Worm (Caenorhabditis elegans) whole organism, L1 larva: Measurements from ENCODE around the gene rpn-12.

Experiments
- C04F5.9 ChIP-seq: sonication (generic microtip); optimal IDR thresholded peaks from 2 replicates; lab custom pipeline; 2016; ENCODE audit warnings: missing genetic modification characterization, missing compliant biosample characterization
- C34B4.2 ChIP-seq: sonication (generic microtip); optimal IDR thresholded peaks from 2 replicates; lab custom pipeline; 2017; ENCODE audit warnings: mild to moderate bottlenecking, missing genetic modification characterization, missing compliant biosample characterization
- Y116A8C.19 ChIP-seq: sonication (generic microtip); optimal IDR thresholded peaks from 2 replicates; lab custom pipeline; 2016; ENCODE audit warnings: missing compliant biosample characterization, missing genetic modification characterization, borderline replicate concordance
- aha-1 ChIP-seq: fragments of 150-350 bp; optimal IDR thresholded peaks from 2 replicates; lab custom pipeline; 2014; ENCODE audit warnings: missing biosample characterization, missing genetic modification characterization
- aly-2 ChIP-seq: fragments of 150-350 bp; optimal IDR thresholded peaks from 2 replicates; lab custom pipeline; 2014; ENCODE audit warnings: missing biosample characterization, missing genetic modification characterization
- blmp-1 ChIP-seq: fragments of 150-350 bp; optimal IDR thresholded peaks from 2 replicates; lab custom pipeline; 2014; ENCODE audit warnings: missing biosample characterization, missing genetic modification characterization
- ces-1 ChIP-seq: fragments of 150-350 bp; optimal IDR thresholded peaks from 2 replicates; lab custom pipeline; 2014; ENCODE audit warnings: missing biosample characterization, missing genetic modification reagents, missing genetic modification characterization
- efl-1 ChIP-seq, 4 experiments: fragments of 150-350 bp; optimal IDR thresholded peaks in 3 of 4; peaks in 1 of 4; 1 replicate in 1 of 4; 2 replicates in 3 of 4; lab custom pipeline; 2014; ENCODE audit warnings: missing biosample characterization in 2 of 4, missing genetic modification characterization in 2 of 4, missing genetic modification reagents in 2 of 4
- efl-3 ChIP-seq: fragments of 200-800 bp; sonication (Bioruptor generic); optimal IDR thresholded peaks from 2 replicates; lab custom pipeline; 2018; ENCODE audit warnings: mild to moderate bottlenecking, missing genetic modification characterization, missing compliant biosample characterization
- egl-27 ChIP-seq, 2 experiments: fragments of 150-350 bp in 1 of 2; sonication (generic microtip); optimal IDR thresholded peaks; 3 replicates each; lab custom pipeline; 2017 to 2018; ENCODE audit warnings: missing biosample characterization in 2 of 2, missing genetic modification characterization in 2 of 2, missing genetic modification reagents in 2 of 2
- elt-2 ChIP-seq: sonication (generic microtip); optimal IDR thresholded peaks from 2 replicates; lab custom pipeline; 2016; ENCODE audit warnings: missing genetic modification characterization, mild to moderate bottlenecking, inconsistent platforms, missing compliant biosample characterization, missing genetic modification reagents
- elt-3 ChIP-seq, 6 experiments: fragments of 150-350 bp in 1 of 6; sonication (generic microtip); optimal IDR thresholded peaks; 2 replicates each; lab custom pipeline; 2017 to 2018; ENCODE audit warnings: missing biosample characterization in 6 of 6, missing genetic modification characterization in 6 of 6, inconsistent platforms in 1 of 6
- ets-5 ChIP-seq: fragments of 200-800 bp; sonication (Bioruptor generic); IDR thresholded peaks from 2 replicates; pipeline ENCODE4 v1.3.6; 2022; ENCODE audit warnings: missing genetic modification characterization, missing compliant biosample characterization
- fkh-8 ChIP-seq: sonication (generic microtip); optimal IDR thresholded peaks from 2 replicates; lab custom pipeline; 2016; ENCODE audit warnings: mild to moderate bottlenecking, missing genetic modification characterization, missing compliant biosample characterization
- fos-1 ChIP-seq: fragments of 150-350 bp; optimal IDR thresholded peaks from 2 replicates; lab custom pipeline; 2014; ENCODE audit warnings: missing biosample characterization, missing genetic modification characterization
- lin-13 ChIP-seq: fragments of 150-350 bp; optimal IDR thresholded peaks from 2 replicates; lab custom pipeline; 2014; ENCODE audit warnings: missing biosample characterization, missing genetic modification reagents, missing genetic modification characterization
- lin-35 ChIP-seq, 2 experiments: fragments of 150-350 bp; optimal IDR thresholded peaks; 2 replicates each; lab custom pipeline; 2014; ENCODE audit warnings: missing biosample characterization in 2 of 2, missing genetic modification characterization in 2 of 2, missing genetic modification reagents in 2 of 2
- lir-3 ChIP-seq: sonication (generic microtip); optimal IDR thresholded peaks from 2 replicates; lab custom pipeline; 2016; ENCODE audit warnings: mild to moderate bottlenecking, missing genetic modification characterization, moderate library complexity, missing compliant biosample characterization; ENCODE audit not compliant: poor library complexity
- lsy-2 ChIP-seq, 2 experiments: fragments of 150-350 bp; optimal IDR thresholded peaks; 2 replicates each; lab custom pipeline; 2014; ENCODE audit warnings: missing biosample characterization in 2 of 2, missing genetic modification characterization in 2 of 2
- mef-2 ChIP-seq: fragments of 150-350 bp; optimal IDR thresholded peaks from 2 replicates; lab custom pipeline; 2014; ENCODE audit warnings: missing biosample characterization, missing genetic modification characterization
- mep-1 ChIP-seq: fragments of 150-350 bp; optimal IDR thresholded peaks from 2 replicates; lab custom pipeline; 2014; ENCODE audit warnings: missing biosample characterization, missing genetic modification characterization
- nhr-11 ChIP-seq: fragments of 150-350 bp; optimal IDR thresholded peaks from 2 replicates; lab custom pipeline; 2014; ENCODE audit warnings: missing biosample characterization, missing genetic modification characterization
- nhr-20 ChIP-seq: sonication (generic microtip); optimal IDR thresholded peaks from 2 replicates; lab custom pipeline; 2016; ENCODE audit warnings: mild to moderate bottlenecking, missing genetic modification characterization, missing compliant biosample characterization
- nhr-237 ChIP-seq: fragments of 150-350 bp; optimal IDR thresholded peaks from 2 replicates; lab custom pipeline; 2014; ENCODE audit warnings: missing biosample characterization, missing genetic modification characterization
- nhr-28 ChIP-seq: fragments of 150-350 bp; optimal IDR thresholded peaks from 2 replicates; lab custom pipeline; 2014; ENCODE audit warnings: missing biosample characterization, missing genetic modification characterization
- nhr-47 ChIP-seq: sonication (generic microtip); optimal IDR thresholded peaks from 2 replicates; lab custom pipeline; 2016; ENCODE audit warnings: mild to moderate bottlenecking, missing genetic modification characterization, moderate library complexity, missing compliant biosample characterization
- nhr-71 ChIP-seq: sonication (generic microtip); optimal IDR thresholded peaks from 2 replicates; lab custom pipeline; 2016; ENCODE audit warnings: mild to moderate bottlenecking, missing genetic modification characterization, moderate library complexity, missing compliant biosample characterization
- nhr-77 ChIP-seq: fragments of 150-350 bp; optimal IDR thresholded peaks from 2 replicates; lab custom pipeline; 2014; ENCODE audit warnings: missing biosample characterization, missing genetic modification characterization
- pax-3 ChIP-seq: fragments of 200-800 bp; sonication (Bioruptor generic); optimal IDR thresholded peaks from 2 replicates; lab custom pipeline; 2018; ENCODE audit warnings: mild to moderate bottlenecking, missing genetic modification characterization, moderate library complexity, missing compliant biosample characterization
- pqm-1 ChIP-seq: sonication (generic microtip); optimal IDR thresholded peaks from 3 replicates; lab custom pipeline; 2017; ENCODE audit warnings: missing biosample characterization, missing genetic modification characterization
- snu-23 ChIP-seq: sonication (generic microtip); optimal IDR thresholded peaks from 2 replicates; lab custom pipeline; 2016; ENCODE audit warnings: missing genetic modification characterization, missing compliant biosample characterization
- sptf-1 ChIP-seq: fragments of 150-350 bp; optimal IDR thresholded peaks from 2 replicates; lab custom pipeline; 2014; ENCODE audit warnings: missing biosample characterization, missing genetic modification characterization
- swsn-7 ChIP-seq: sonication (generic microtip); optimal IDR thresholded peaks from 2 replicates; lab custom pipeline; 2016; ENCODE audit warnings: missing genetic modification characterization, missing compliant biosample characterization
- tlp-1 ChIP-seq: fragments of 150-350 bp; optimal IDR thresholded peaks from 2 replicates; lab custom pipeline; 2014; ENCODE audit warnings: missing biosample characterization, missing genetic modification characterization
- unc-130 ChIP-seq: fragments of 150-350 bp; optimal IDR thresholded peaks from 2 replicates; lab custom pipeline; 2017; ENCODE audit warnings: missing biosample characterization, missing genetic modification characterization, inconsistent platforms
- unc-62 ChIP-seq: fragments of 150-350 bp; optimal IDR thresholded peaks from 2 replicates; lab custom pipeline; 2014; ENCODE audit warnings: missing biosample characterization, missing genetic modification reagents, missing genetic modification characterization
- unc-86 ChIP-seq: sonication (generic microtip); optimal IDR thresholded peaks from 2 replicates; lab custom pipeline; 2016; ENCODE audit warnings: missing genetic modification characterization, missing compliant biosample characterization
- unc-98 ChIP-seq: fragments of 200-800 bp; sonication (Bioruptor generic); IDR thresholded peaks from 2 replicates; pipeline ENCODE4 v1.3.6; 2022; ENCODE audit warnings: missing genetic modification characterization, missing compliant biosample characterization
- vab-15 ChIP-seq: sonication (generic microtip); optimal IDR thresholded peaks from 2 replicates; lab custom pipeline; 2017; ENCODE audit warnings: missing genotype, mild to moderate bottlenecking, missing genetic modification characterization, missing compliant biosample characterization
- zag-1 ChIP-seq: fragments of 150-350 bp; optimal IDR thresholded peaks from 2 replicates; lab custom pipeline; 2014; ENCODE audit warnings: missing biosample characterization, missing genetic modification characterization
- zip-4 ChIP-seq: fragments of 200-800 bp; sonication (Bioruptor generic); optimal IDR thresholded peaks from 2 replicates; lab custom pipeline; 2018; ENCODE audit warnings: mild to moderate bottlenecking, missing genetic modification characterization, moderate library complexity, missing compliant biosample characterization

rpn-12 gene

ce11 chrII:11612034-11612723, 40.7 kb upstream of the rpn-12 start, which contains the start of gene F07A11.5:
Gene F07A11.5, plus strand, starts transcription at chrII:11612300.
- TF ChIP-seq C04F5.9 (tag; lab: Kevin White, UChicago) (no peak), zip-4 (GFP tag; lab: Kevin White, UChicago) (no peak), nhr-28 (tag; lab: Kevin White, UChicago) (no peak), egl-27 (tag; optimal IDR thresholded peaks at IDR 0.05; lab: Kevin White, UChicago) (no peak), efl-1 (optimal IDR thresholded peaks at IDR 0.05; lab: Kevin White, UChicago) (no peak), efl-1 (GFP tag; optimal IDR thresholded peaks at IDR 0.05 in 1 of 2; lab: Kevin White, UChicago) (peak in 1 of 2 experiments; percentile 52)

- TF ChIP-seq unc-62 (GFP tag; lab: Kevin White, UChicago) (no peak), fkh-8 (tag; lab: Kevin White, UChicago) (peak; percentile 36), aly-2 (peak; percentile 61), tlp-1 (tag; lab: Kevin White, UChicago) (no peak), lin-13 (GFP tag; lab: Kevin White, UChicago) (no peak)
- TF ChIP-seq, all 84 proteins: peak for 2
These were observed 38.6 kb upstream of the rpn-12 start for ce11 chrII:11614103-11614857.

- TF ChIP-seq lin-13 (GFP tag; lab: Kevin White, UChicago): no peak
- TF ChIP-seq efl-1 (optimal IDR thresholded peaks at IDR 0.05; lab: Kevin White, UChicago): no peak
- TF ChIP-seq efl-1 (GFP tag; optimal IDR thresholded peaks at IDR 0.05 in 1 of 2; lab: Kevin White, UChicago): peak in 1 of 2 experiments; percentile 58
These were observed 36.5 kb upstream of the rpn-12 start for ce11 chrII:11616333-11616942.

- TF ChIP-seq pax-3 (tag; lab: Kevin White, UChicago) (no peak), sptf-1 (no peak), C34B4.2 (no peak), Y116A8C.19 (tag; lab: Kevin White, UChicago) (no peak), nhr-237 (tag; lab: Kevin White, UChicago) (no peak), fkh-8 (tag; lab: Kevin White, UChicago) (no peak), pqm-1 (tag; lab: Kevin White, UChicago) (no peak), fos-1 (tag; lab: Kevin White, UChicago) (no peak), elt-3 (tag; optimal IDR thresholded peaks at IDR 0.05; lab: Kevin White, UChicago) (peak in 1 of 6 experiments; percentile 55), aha-1 (tag; lab: Kevin White, UChicago) (no peak), efl-3 (GFP tag; lab: Kevin White, UChicago) (no peak), mef-2 (tag; lab: Kevin White, UChicago) (no peak), lir-3 (no peak), zip-4 (GFP tag; lab: Kevin White, UChicago) (no peak), aly-2 (no peak), ets-5 (GFP tag; lab: Robert Waterston, UW) (no peak), egl-27 (tag; optimal IDR thresholded peaks at IDR 0.05; lab: Kevin White, UChicago) (no peak), blmp-1 (peak; percentile 100), zag-1 (tag; lab: Kevin White, UChicago) (no peak), nhr-20 (tag; lab: Kevin White, UChicago) (peak; percentile 27), elt-2 (tag; lab: Kevin White, UChicago) (no peak), efl-1 (optimal IDR thresholded peaks at IDR 0.05; lab: Kevin White, UChicago) (no peak), efl-1 (GFP tag; optimal IDR thresholded peaks at IDR 0.05 in 1 of 2; lab: Kevin White, UChicago) (no peak), snu-23 (GFP tag; lab: Kevin White, UChicago) (peak; percentile 1), vab-15 (tag; lab: Kevin White, UChicago) (no peak), unc-86 (no peak), lsy-2 (tag; optimal IDR thresholded peaks at IDR 0.05; lab: Kevin White, UChicago) (peak; percentile 5 to 24), lin-35 (GFP tag; optimal IDR thresholded peaks at IDR 0.05; lab: Kevin White, UChicago) (peak in 1 of 2 experiments; percentile 14), nhr-47 (tag; lab: Kevin White, UChicago) (no peak), unc-98 (GFP tag; lab: Robert Waterston, UW) (no peak), ces-1 (GFP tag; lab: Kevin White, UChicago) (no peak), mep-1 (tag; lab: Kevin White, UChicago) (no peak), unc-130 (no peak), swsn-7 (tag; lab: Kevin White, UChicago) (no peak), nhr-11 (tag; lab: Kevin White, UChicago) (no peak), nhr-77 (tag; lab: Kevin White, UChicago) (no peak), nhr-71 (tag; lab: Kevin White, UChicago) (peak; percentile 18)
These were observed 35.2 kb upstream of the rpn-12 start for ce11 chrII:11617715-11618114.
